Fruit fly (Drosophila melanogaster): Measurements from ENCODE around the gene Ald2.

DNA sequence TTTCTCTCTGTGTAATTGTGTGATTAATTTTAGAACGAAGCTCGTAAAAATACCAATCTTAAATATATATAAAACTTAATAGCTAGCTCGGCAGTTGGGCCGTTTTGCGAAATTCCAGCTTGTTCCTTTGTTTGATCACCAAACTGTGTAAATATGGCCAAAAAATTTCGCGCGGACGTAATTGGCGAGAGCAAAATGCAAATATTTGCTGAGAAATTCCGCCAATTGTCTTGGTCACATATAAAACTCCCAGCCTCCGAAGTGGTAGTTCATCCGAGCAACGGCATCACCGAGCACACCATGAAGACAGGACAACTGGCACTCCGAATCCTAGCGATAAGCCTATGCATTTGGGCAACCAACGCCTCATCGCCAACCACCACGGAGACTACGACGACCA lies 42.7 kb downstream of the Ald2 start, which contains the start of gene CG14237:
- no peak for TF ChIP-seq ttk (optimal IDR thresholded peaks at IDR 0.05)
- no peak for TF ChIP-seq psq (optimal IDR thresholded peaks at IDR 0.05)
- TF ChIP-seq Myc (optimal IDR thresholded peaks at IDR 0.05) = no peak
- no peak for TF ChIP-seq Sin3A (optimal IDR thresholded peaks at IDR 0.05)
- no peak for TF ChIP-seq insv (optimal IDR thresholded peaks at IDR 0.05)
- TF ChIP-seq h (optimal IDR thresholded peaks at IDR 0.05) = no peak

Measured in Kc167 (cell line).